Worm (Caenorhabditis elegans) whole organism, L4/young adult: ENCODE results near the gene clec-76.

Experiments used
- dao-5 ChIP-seq: sonication (generic microtip); optimal IDR thresholded peaks from 2 replicates; lab custom pipeline; 2016; ENCODE audit warnings: missing genotype, missing genetic modification characterization, moderate library complexity, missing compliant biosample characterization
- him-1 ChIP-seq: sonication (generic microtip); optimal IDR thresholded peaks from 2 replicates; lab custom pipeline; 2016; ENCODE audit warnings: missing genotype, missing genetic modification reagents, missing genetic modification characterization, missing compliant biosample characterization

DNA sequence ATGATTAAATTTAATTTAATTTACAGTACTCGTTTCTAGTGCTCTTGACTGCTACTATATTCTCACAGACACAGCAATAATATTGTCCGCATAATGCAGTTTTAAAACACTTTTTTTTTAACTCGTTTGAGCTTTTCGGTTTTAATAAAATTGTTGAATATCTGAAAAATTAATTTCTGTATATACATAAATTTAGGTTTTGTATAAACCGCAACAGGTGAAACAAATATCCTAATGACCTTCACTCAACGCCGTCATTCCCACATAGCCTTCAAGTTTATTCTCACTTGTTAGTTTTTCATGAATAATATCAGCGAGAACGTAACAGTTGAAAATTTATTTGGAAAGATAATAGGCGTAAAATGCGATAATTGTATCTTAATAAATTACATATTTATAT is 45.5 kb upstream of the clec-76 start, which contains the start of gene srz-19:
- TF ChIP-seq him-1 = no peak
- no peak for TF ChIP-seq dao-5 (tag; lab: Kevin White, UChicago)
